Fruit fly (Drosophila melanogaster): Measurements from ENCODE around the gene TkR99D.

Gene TkR99D

DNA sequence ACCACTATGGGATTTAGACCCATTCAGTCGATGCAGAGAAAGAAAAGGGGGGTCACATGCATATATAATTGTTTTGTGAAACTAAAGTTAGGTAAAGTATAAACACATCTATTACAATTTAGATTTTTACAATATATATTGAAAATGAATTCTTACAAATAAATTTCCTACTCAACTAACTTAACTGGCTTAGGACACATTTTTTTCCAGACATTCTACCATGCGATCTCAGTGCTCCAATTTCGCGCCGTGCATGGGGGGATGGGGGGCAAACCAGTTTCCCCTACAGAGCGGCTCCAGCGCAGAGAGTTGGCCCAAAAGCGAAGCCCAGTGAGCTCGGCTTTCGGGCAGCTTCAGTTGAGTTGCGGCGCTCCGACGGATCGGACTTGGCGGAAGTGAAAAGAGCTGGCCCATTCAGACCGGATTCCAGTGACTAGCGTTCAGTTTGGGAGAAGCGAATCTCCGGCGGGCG, 13.9 kb upstream of the TkR99D start, which contains the start of gene CG7896 (continued):
- TF ChIP-seq h (optimal IDR thresholded peaks at IDR 0.05) (no peak), vvl (GFP tag; IDR thresholded peaks at IDR 0.05) (peak; percentile 90), CG8478 (optimal IDR thresholded peaks at IDR 0.05) (no peak), CG3407 (GFP tag; optimal IDR thresholded peaks at IDR 0.05) (peak; percentile 37), CG1832 (GFP tag; optimal IDR thresholded peaks at IDR 0.05) (no peak), Sry-δ (GFP tag; optimal IDR thresholded peaks at IDR 0.05) (no peak), CG5180 (GFP tag; optimal IDR thresholded peaks at IDR 0.05) (peak; percentile 40), Hmr (GFP tag; optimal IDR thresholded peaks at IDR 0.05) (peak; percentile 67), CG17328 (GFP tag; IDR thresholded peaks at IDR 0.05) (peak; percentile 49), pum (GFP tag; optimal IDR thresholded peaks at IDR 0.05) (no peak), Lhr (GFP tag; optimal IDR thresholded peaks at IDR 0.05) (no peak), CG4282 (GFP tag; optimal IDR thresholded peaks at IDR 0.05) (no peak), CG11723 (GFP tag; optimal IDR thresholded peaks at IDR 0.05) (peak; percentile 52), CG10654 (GFP tag; optimal IDR thresholded peaks at IDR 0.05) (no peak), CG10979 (tag; optimal IDR thresholded peaks at IDR 0.05) (peak; percentile 71), CG7556 (GFP tag; optimal IDR thresholded peaks at IDR 0.05) (peak; percentile 73), CG14710 (tag; optimal IDR thresholded peaks at IDR 0.05) (peak; percentile 59), dan (GFP tag; IDR thresholded peaks at IDR 0.05) (no peak), ftz-f1 (GFP tag; optimal IDR thresholded peaks at IDR 0.05) (no peak), pros (GFP tag; optimal IDR thresholded peaks at IDR 0.05) (peak; percentile 7), Bteb2 (GFP tag; optimal IDR thresholded peaks at IDR 0.05) (peak; percentile 10), CG15479 (GFP tag; optimal IDR thresholded peaks at IDR 0.05) (no peak), CG16815 (GFP tag; optimal IDR thresholded peaks at IDR 0.05) (peak; percentile 21), Mes4 (GFP tag; optimal IDR thresholded peaks at IDR 0.05) (no peak), Nf-YA (GFP tag; IDR thresholded peaks at IDR 0.05) (0 out of 2 replicates have a peak, but pooled peaks have one; percentile 52), Pdp1 (GFP tag; optimal IDR thresholded peaks at IDR 0.05) (peak; percentile 15 to 17), sna (GFP tag; IDR thresholded peaks at IDR 0.05; ENCODE audit: partially characterized antibody) (no peak), CG3726 (GFP tag; IDR thresholded peaks at IDR 0.05) (peak; percentile 74; the same call in 2 of the 3 replicates), Nf-YC (tag; optimal IDR thresholded peaks at IDR 0.05) (peak; percentile 70), CG14441 (GFP tag; IDR thresholded peaks at IDR 0.05) (peak; percentile 81), CG8290 (GFP tag; optimal IDR thresholded peaks at IDR 0.05) (peak; percentile 47), CG8290 (tag; optimal IDR thresholded peaks at IDR 0.05) (peak in 1 of 2 experiments; percentile 8), Sox100B (GFP tag; optimal IDR thresholded peaks at IDR 0.05) (peak; percentile 75), CG6654 (GFP tag; optimal IDR thresholded peaks at IDR 0.05) (no peak), pan (optimal IDR thresholded peaks at IDR 0.05) (no peak), pan (GFP tag; optimal IDR thresholded peaks at IDR 0.05 in 1 of 2, IDR thresholded peaks at IDR 0.05 in 1 of 2) (peak in 1 of 2 experiments; percentile 80), Ets65A (GFP tag) (peak; percentile 53), wdn (GFP tag; IDR thresholded peaks at IDR 0.05) (peak; percentile 52), CG11456 (GFP tag; IDR thresholded peaks at IDR 0.05) (peak; percentile 76; the same call in 1 of the 3 replicates), CG8944 (GFP tag; optimal IDR thresholded peaks at IDR 0.05) (no peak), CG10462 (GFP tag; optimal IDR thresholded peaks at IDR 0.05) (peak; percentile 15), nmo (GFP tag; optimal IDR thresholded peaks at IDR 0.05) (peak; percentile 89), BtbVII (GFP tag; optimal IDR thresholded peaks at IDR 0.05) (peak; percentile 48), sob (GFP tag; IDR thresholded peaks at IDR 0.05) (peak; percentile 70), gem (tag; optimal IDR thresholded peaks at IDR 0.05) (peak; percentile 79), Hand (GFP tag; optimal IDR thresholded peaks at IDR 0.05) (peak; percentile 17), jing (GFP tag; optimal IDR thresholded peaks at IDR 0.05) (peak; percentile 8), Trl (optimal IDR thresholded peaks at IDR 0.05) (peak in 1 of 2 experiments; percentile 26), Trl (GFP tag; optimal IDR thresholded peaks at IDR 0.05) (no peak), ham (GFP tag; IDR thresholded peaks at IDR 0.05) (0 out of 2 replicates have a peak, but pooled peaks have one; percentile 38), Asciz (GFP tag; optimal IDR thresholded peaks at IDR 0.05) (peak; percentile 4), CG6272 (GFP tag; IDR thresholded peaks at IDR 0.05) (peak; percentile 76)
